Worm (Caenorhabditis elegans): ENCODE data around the gene F26A1.9.

DNA sequence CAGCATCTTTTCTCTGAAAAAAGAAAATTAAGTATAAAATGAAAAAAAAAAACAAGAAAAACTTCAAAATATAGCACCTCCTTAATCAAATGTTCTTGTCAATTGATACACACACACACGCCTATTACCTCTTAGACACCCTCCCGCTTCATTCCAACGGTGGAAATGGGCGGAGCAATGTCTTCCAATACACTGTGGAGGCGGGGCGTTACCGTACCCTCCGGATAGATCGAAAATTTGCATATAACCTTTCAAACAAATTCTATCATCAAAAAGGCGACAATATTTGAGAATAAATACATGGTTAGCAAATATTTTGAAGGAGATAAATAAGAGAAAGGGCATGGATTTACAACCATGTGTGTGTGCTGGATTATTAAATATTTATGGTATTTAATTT lies 21.3 kb downstream of the F26A1.9 start:
- TF ChIP-seq elt-3 (tag; optimal IDR thresholded peaks at IDR 0.05) (no peak), pqm-1 (tag; optimal IDR thresholded peaks at IDR 0.05) (no peak), lin-39 (tag; optimal IDR thresholded peaks at IDR 0.05) (no peak)
